Fruit fly (Drosophila melanogaster) whole organism, embryonic: ENCODE data around the gene CG11920.

Source experiments
- Bdp1 ChIP-seq: fragments of 200-800 bp; sonication (Bioruptor generic); optimal IDR thresholded peaks from 3 replicates; lab custom pipeline; 2016; ENCODE audit warnings: missing biosample characterization, missing genetic modification characterization
- CG12659 ChIP-seq: fragments of 200-800 bp; sonication (Bioruptor generic); optimal IDR thresholded peaks from 3 replicates; lab custom pipeline; 2017; ENCODE audit warnings: mild to moderate bottlenecking, missing biosample characterization, missing genetic modification reagents, missing genetic modification characterization
- CG18476 ChIP-seq: fragments of 200-800 bp; sonication (Bioruptor generic); optimal IDR thresholded peaks from 2 replicates; lab custom pipeline; 2016; ENCODE audit warnings: missing biosample characterization, mild to moderate bottlenecking, missing genetic modification characterization
- CG18619 ChIP-seq: fragments of 200-800 bp; sonication (Bioruptor generic); optimal IDR thresholded peaks from 3 replicates; lab custom pipeline; 2017; ENCODE audit warnings: missing biosample characterization, mild to moderate bottlenecking, missing genetic modification characterization
- CG30020 ChIP-seq: fragments of 200-800 bp; optimal IDR thresholded peaks from 2 replicates; lab custom pipeline; 2019; ENCODE audit warnings: missing biosample characterization, mild to moderate bottlenecking, missing genetic modification characterization, moderate library complexity
- CG31365 ChIP-seq: fragments of 200-800 bp; sonication (Bioruptor generic); optimal IDR thresholded peaks from 2 replicates; lab custom pipeline; 2018; ENCODE audit warnings: missing biosample characterization, mild to moderate bottlenecking, missing genetic modification characterization
- CG31388 ChIP-seq: fragments of 200-800 bp; sonication (Bioruptor generic); optimal IDR thresholded peaks from 2 replicates; lab custom pipeline; 2016; ENCODE audit warnings: missing biosample characterization, missing genetic modification characterization
- CG31441 ChIP-seq: fragments of 200-800 bp; sonication (Bioruptor generic); IDR thresholded peaks from 2 replicates; pipeline ENCODE4 v1.3.6; 2022; ENCODE audit warnings: missing biosample characterization, missing genetic modification characterization
- CG3281 ChIP-seq: fragments of 200-800 bp; sonication (Bioruptor generic); optimal IDR thresholded peaks from 3 replicates; lab custom pipeline; 2017; ENCODE audit warnings: missing biosample characterization, mild to moderate bottlenecking, missing genetic modification characterization
- CG34376 ChIP-seq: fragments of 200-800 bp; sonication (Bioruptor generic); optimal IDR thresholded peaks from 2 replicates; lab custom pipeline; 2018; ENCODE audit warnings: missing biosample characterization, mild to moderate bottlenecking, missing genetic modification characterization
- CG34422 ChIP-seq: fragments of 200-800 bp; sonication (Bioruptor generic); IDR thresholded peaks from 3 replicates; pipeline ENCODE4 v1.3.6; 2022; ENCODE audit warnings: missing biosample characterization, missing genetic modification characterization
- CG4360 ChIP-seq: fragments of 200-800 bp; sonication (Bioruptor generic); IDR thresholded peaks from 2 replicates; pipeline ENCODE4 v1.3.6; 2022; ENCODE audit warnings: missing biosample characterization, missing genetic modification characterization
- CG4820 ChIP-seq: fragments of 200-800 bp; sonication (Bioruptor generic); optimal IDR thresholded peaks from 3 replicates; lab custom pipeline; 2016; ENCODE audit warnings: missing biosample characterization, missing genetic modification characterization
- CG5245 ChIP-seq: fragments of 200-800 bp; sonication (Bioruptor generic); optimal IDR thresholded peaks from 3 replicates; lab custom pipeline; 2016; ENCODE audit warnings: missing biosample characterization, missing genetic modification characterization
- CG7928 ChIP-seq: fragments of 200-800 bp; sonication (Bioruptor generic); optimal IDR thresholded peaks from 2 replicates; lab custom pipeline; 2017; ENCODE audit warnings: missing biosample characterization, mild to moderate bottlenecking, missing genetic modification characterization
- CG8765 ChIP-seq: fragments of 200-800 bp; sonication (Bioruptor generic); IDR thresholded peaks from 2 replicates; pipeline ENCODE4 v1.3.6; 2022; ENCODE audit warnings: missing biosample characterization, missing genetic modification characterization
- CHES-1-like ChIP-seq: fragments of 200-800 bp; sonication (Bioruptor generic); optimal IDR thresholded peaks from 2 replicates; lab custom pipeline; 2016; ENCODE audit warnings: missing biosample characterization, missing genetic modification characterization
- Ets97D ChIP-seq: fragments of 200-800 bp; sonication (Bioruptor generic); optimal IDR thresholded peaks from 3 replicates; lab custom pipeline; 2016; ENCODE audit warnings: missing biosample characterization, missing genetic modification characterization
- Fer1 ChIP-seq: fragments of 200-800 bp; sonication (Bioruptor generic); optimal IDR thresholded peaks from 2 replicates; lab custom pipeline; 2017; ENCODE audit warnings: missing biosample characterization, mild to moderate bottlenecking, missing genetic modification characterization
- HmgZ ChIP-seq: fragments of 200-800 bp; sonication (Bioruptor generic); optimal IDR thresholded peaks from 2 replicates; lab custom pipeline; 2018; ENCODE audit warnings: missing biosample characterization, mild to moderate bottlenecking, missing genetic modification characterization
- Hr39 ChIP-seq: fragments of >200 bp; optimal IDR thresholded peaks from 2 replicates; lab custom pipeline; 2017
- Hsf ChIP-seq: fragments of 200-800 bp; sonication (Bioruptor generic); optimal IDR thresholded peaks from 3 replicates; lab custom pipeline; 2016; ENCODE audit warnings: missing biosample characterization, missing genetic modification characterization
- MBD-R2 ChIP-seq: fragments of 200-800 bp; sonication (Bioruptor generic); IDR thresholded peaks from 2 replicates; pipeline ENCODE4 v1.3.6; 2022; ENCODE audit warnings: missing biosample characterization, missing genetic modification characterization
- MESR4 ChIP-seq: fragments of 200-800 bp; sonication (Bioruptor generic); optimal IDR thresholded peaks from 2 replicates; lab custom pipeline; 2018; ENCODE audit warnings: missing biosample characterization, mild to moderate bottlenecking, missing genetic modification characterization, moderate library complexity
- Nf-YA ChIP-seq: fragments of 200-800 bp; sonication (Bioruptor generic); IDR thresholded peaks from 2 replicates; pipeline ENCODE4 v1.3.6; 2022; ENCODE audit warnings: missing biosample characterization, missing genetic modification characterization
- Pdp1 ChIP-seq, 2 experiments: fragments of 200-800 bp; sonication (Bioruptor generic); optimal IDR thresholded peaks; 3 replicates each; lab custom pipeline; 2016; ENCODE audit warnings: missing biosample characterization in 2 of 2, missing genetic modification characterization in 2 of 2, mild to moderate bottlenecking in 1 of 2, moderate library complexity in 1 of 2
- Scr ChIP-seq: fragments of 200-800 bp; sonication (Bioruptor generic); IDR thresholded peaks from 2 replicates; pipeline ENCODE4 v1.3.6; 2022; ENCODE audit warnings: missing biosample characterization, missing genetic modification characterization; ENCODE audit not compliant: partially characterized antibody
- Sry-δ ChIP-seq: fragments of 200-800 bp; sonication (Bioruptor generic); optimal IDR thresholded peaks from 2 replicates; lab custom pipeline; 2016; ENCODE audit warnings: missing biosample characterization, missing genetic modification characterization
- Taf1 ChIP-seq: fragments of 200-800 bp; sonication (Bioruptor generic); IDR thresholded peaks from 2 replicates; pipeline ENCODE4 v1.3.6; 2022; ENCODE audit warnings: missing biosample characterization, missing genetic modification characterization
- al ChIP-seq: fragments of 200-800 bp; sonication (Bioruptor generic); IDR thresholded peaks from 2 replicates; pipeline ENCODE4 v1.3.6; 2022; ENCODE audit warnings: missing biosample characterization, missing genetic modification characterization
- bbx ChIP-seq: fragments of 200-800 bp; sonication (Bioruptor generic); IDR thresholded peaks from 2 replicates; pipeline ENCODE4 v1.3.6; 2022; ENCODE audit warnings: missing biosample characterization, missing genetic modification characterization; ENCODE audit not compliant: partially characterized antibody
- bcd ChIP-seq: fragments of 200-800 bp; sonication (Bioruptor generic); optimal IDR thresholded peaks from 2 replicates; lab custom pipeline; 2017; ENCODE audit warnings: missing biosample characterization, mild to moderate bottlenecking, missing genetic modification characterization
- cg ChIP-seq: fragments of 200-800 bp; sonication (Bioruptor generic); optimal IDR thresholded peaks from 3 replicates; lab custom pipeline; 2019; ENCODE audit warnings: missing biosample characterization, mild to moderate bottlenecking, missing genetic modification characterization, moderate library complexity
- chinmo ChIP-seq: fragments of 200-800 bp; sonication (Bioruptor generic); IDR thresholded peaks from 4 replicates; pipeline ENCODE4 v1.3.6; 2022; ENCODE audit warnings: missing biosample characterization, missing genetic modification characterization; ENCODE audit not compliant: partially characterized antibody
- croc ChIP-seq: fragments of 200-800 bp; sonication (Bioruptor generic); conservative IDR thresholded peaks from 3 replicates; pipeline ENCODE4 v1.3.6; 2022; ENCODE audit warnings: missing biosample characterization, missing genetic modification characterization
- danr ChIP-seq: fragments of 200-800 bp; sonication (Bioruptor generic); IDR thresholded peaks from 2 replicates; pipeline ENCODE4 v1.3.6; 2022; ENCODE audit warnings: missing biosample characterization, missing genetic modification characterization
- dpn ChIP-seq, 2 experiments: fragments of 200-800 bp; sonication (Bioruptor generic); optimal IDR thresholded peaks; 3 replicates each; lab custom pipeline; 2016; ENCODE audit warnings: missing biosample characterization in 2 of 2, missing genetic modification characterization in 2 of 2
- gro ChIP-seq: fragments of 200-800 bp; sonication (Bioruptor generic); optimal IDR thresholded peaks from 2 replicates; lab custom pipeline; 2016; ENCODE audit warnings: missing biosample characterization, missing genetic modification characterization
- kni ChIP-seq: fragments of 200-800 bp; sonication (Bioruptor generic); optimal IDR thresholded peaks from 3 replicates; lab custom pipeline; 2017; ENCODE audit warnings: mild to moderate bottlenecking, missing biosample characterization, missing genetic modification reagents, missing genetic modification characterization
- nerfin-2 ChIP-seq: fragments of 200-800 bp; sonication (Bioruptor generic); IDR thresholded peaks from 2 replicates; pipeline ENCODE4 v1.3.6; 2022; ENCODE audit warnings: missing biosample characterization, missing genetic modification characterization; ENCODE audit not compliant: partially characterized antibody
- pzg ChIP-seq: fragments of 200-800 bp; sonication (Bioruptor generic); optimal IDR thresholded peaks from 3 replicates; lab custom pipeline; 2018; ENCODE audit warnings: missing biosample characterization, mild to moderate bottlenecking, missing genetic modification characterization, moderate library complexity
- ro ChIP-seq: fragments of 200-800 bp; sonication (Bioruptor generic); IDR thresholded peaks from 2 replicates; pipeline ENCODE4 v1.3.6; 2022; ENCODE audit warnings: missing biosample characterization, missing genetic modification characterization
- salm ChIP-seq: fragments of 200-800 bp; sonication (Bioruptor generic); optimal IDR thresholded peaks from 2 replicates; lab custom pipeline; 2018; ENCODE audit warnings: missing biosample characterization, mild to moderate bottlenecking, missing genetic modification characterization
- scrt ChIP-seq: fragments of 200-800 bp; sonication (Bioruptor generic); optimal IDR thresholded peaks from 2 replicates; lab custom pipeline; 2018; ENCODE audit warnings: missing biosample characterization, mild to moderate bottlenecking, missing genetic modification characterization, moderate library complexity
- sd ChIP-seq: fragments of 200-800 bp; sonication (Bioruptor generic); optimal IDR thresholded peaks from 3 replicates; lab custom pipeline; 2018; ENCODE audit warnings: missing biosample characterization, mild to moderate bottlenecking, missing genetic modification characterization, moderate library complexity
- sim ChIP-seq: fragments of 200-800 bp; sonication (Bioruptor generic); IDR thresholded peaks from 2 replicates; pipeline ENCODE4 v1.3.6; 2022; ENCODE audit warnings: missing biosample characterization, missing genetic modification characterization
- sug ChIP-seq: fragments of 200-800 bp; optimal IDR thresholded peaks from 2 replicates; lab custom pipeline; 2019; ENCODE audit warnings: missing biosample characterization, mild to moderate bottlenecking, missing genetic modification characterization, moderate library complexity
- vfl ChIP-seq: fragments of 200-800 bp; sonication (Bioruptor generic); optimal IDR thresholded peaks from 2 replicates; lab custom pipeline; 2016; ENCODE audit warnings: missing biosample characterization, missing genetic modification characterization
- vnd ChIP-seq: fragments of 200-800 bp; sonication (Bioruptor generic); IDR thresholded peaks from 3 replicates; pipeline ENCODE4 v1.3.6; 2022; ENCODE audit warnings: missing biosample characterization, missing genetic modification characterization; ENCODE audit not compliant: partially characterized antibody
- zfh2 ChIP-seq: fragments of 200-800 bp; sonication (Bioruptor generic); optimal IDR thresholded peaks from 2 replicates; lab custom pipeline; 2016; ENCODE audit warnings: missing biosample characterization, missing genetic modification characterization

CG11920 gene

DNA sequence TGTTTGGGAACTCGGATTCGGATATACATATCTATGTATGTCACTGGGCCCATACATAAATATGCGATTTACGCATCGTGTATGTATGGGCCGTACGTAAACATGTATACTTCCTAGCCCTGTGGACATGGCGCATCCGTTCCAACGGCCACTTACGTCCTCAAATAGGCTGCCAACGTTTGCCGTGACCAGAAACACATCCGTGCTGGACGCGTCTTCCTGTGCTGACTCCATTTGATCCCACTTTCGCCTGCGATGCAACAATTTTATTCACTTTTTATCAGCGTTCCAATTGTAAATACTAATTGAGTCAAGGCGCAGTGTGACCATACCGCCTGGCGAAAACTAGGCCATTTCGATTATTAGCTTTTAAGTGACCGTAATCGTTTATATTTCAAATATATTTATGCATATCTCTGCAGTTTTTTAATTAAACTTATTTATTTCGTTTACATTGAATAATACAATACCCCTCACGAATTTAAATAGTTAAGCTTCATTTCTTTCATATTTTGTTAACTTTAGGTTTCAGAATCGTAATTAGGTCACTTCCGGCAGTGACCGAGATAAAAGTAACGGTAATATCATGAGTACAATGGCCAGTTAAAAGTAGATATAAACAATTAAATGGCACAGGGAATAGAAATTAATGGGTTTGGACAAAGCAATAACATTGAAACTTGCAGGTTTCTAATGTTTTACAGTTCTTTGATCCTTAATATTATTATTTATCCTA is 29.7 kb upstream of the CG11920 start, which contains the start of gene 5PtaseI (continued):
- TF ChIP-seq CG7928 (GFP tag; lab: Kevin White, UChicago) (no peak), sug (tag; lab: Kevin White, UChicago) (peak; percentile 50), Nf-YA (GFP tag; lab: Robert Waterston, UW) (no peak), sim (GFP tag; lab: Robert Waterston, UW) (no peak), CG30020 (tag; lab: Kevin White, UChicago) (peak; percentile 23), danr (GFP tag; lab: Robert Waterston, UW) (no peak), CG4820 (GFP tag; lab: Kevin White, UChicago) (no peak), CG18476 (GFP tag; lab: Kevin White, UChicago) (no peak), CHES-1-like (GFP tag; lab: Kevin White, UChicago) (peak; percentile 4), MBD-R2 (GFP tag; lab: Robert Waterston, UW) (peak; percentile 63), sd (tag; lab: Kevin White, UChicago) (no peak), CG3281 (GFP tag; lab: Kevin White, UChicago) (peak; percentile 8), Sry-δ (GFP tag; lab: Kevin White, UChicago) (no peak), scrt (GFP tag; lab: Kevin White, UChicago) (no peak), Pdp1 (GFP tag; optimal IDR thresholded peaks at IDR 0.05; lab: Kevin White, UChicago) (no peak), Taf1 (GFP tag; lab: Robert Waterston, UW) (no peak), zfh2 (no peak), CG34422 (GFP tag; lab: Robert Waterston, UW) (0 out of 3 replicates have a peak, but pooled peaks have one; percentile 39), Scr (GFP tag; lab: Robert Waterston, UW) (peak; percentile 28; the same call in 1 of the 2 replicates), ro (no peak), MESR4 (GFP tag; lab: Kevin White, UChicago) (peak; percentile 72), CG18619 (GFP tag; lab: Kevin White, UChicago) (no peak), salm (tag; lab: Kevin White, UChicago) (no peak), cg (GFP tag; lab: Kevin White, UChicago) (peak; percentile 57), CG8765 (GFP tag; lab: Robert Waterston, UW) (no peak), nerfin-2 (no peak), pzg (GFP tag; lab: Kevin White, UChicago) (peak; percentile 45), CG5245 (GFP tag; lab: Kevin White, UChicago) (no peak), chinmo (GFP tag; lab: Robert Waterston, UW) (0 out of 4 replicates have a peak, but pooled peaks have one; percentile 66), Hsf (GFP tag; lab: Kevin White, UChicago) (no peak), CG34376 (GFP tag; lab: Kevin White, UChicago) (peak; percentile 36), gro (GFP tag; lab: Kevin White, UChicago) (no peak), HmgZ (tag; lab: Kevin White, UChicago) (peak; percentile 28), al (GFP tag; lab: Robert Waterston, UW) (no peak), croc (GFP tag; lab: Robert Waterston, UW) (no peak), bcd (GFP tag; lab: Kevin White, UChicago) (no peak), CG4360 (GFP tag; lab: Robert Waterston, UW) (0 out of 2 replicates have a peak, but pooled peaks have one; percentile 19), kni (GFP tag; lab: Kevin White, UChicago) (peak; percentile 48), dpn (GFP tag; optimal IDR thresholded peaks at IDR 0.05; lab: Kevin White, UChicago) (no peak), CG31365 (tag; lab: Kevin White, UChicago) (no peak), Hr39 (lab: Kevin White, UChicago) (no peak), Fer1 (GFP tag; lab: Kevin White, UChicago) (peak; percentile 1), CG31441 (GFP tag; lab: Robert Waterston, UW) (no peak), bbx (GFP tag; lab: Robert Waterston, UW) (0 out of 2 replicates have a peak, but pooled peaks have one; percentile 8), CG12659 (GFP tag; lab: Kevin White, UChicago) (peak; percentile 29), vnd (GFP tag; lab: Robert Waterston, UW) (no peak), vfl (GFP tag; lab: Kevin White, UChicago) (no peak), Ets97D (GFP tag; lab: Kevin White, UChicago) (peak; percentile 81), CG31388 (GFP tag; lab: Kevin White, UChicago) (no peak), Bdp1 (GFP tag; lab: Kevin White, UChicago) (no peak)
